Fruit fly (Drosophila melanogaster): Measurements from ENCODE around the gene Syx1A.

The Syx1A gene

dm6 chr3R:24105312-24105902 is at the start of gene Syx1A:
TSS of gene Syx1A (minus strand) at chr3R:24105763.
- TF ChIP-seq tai (GFP tag; optimal IDR thresholded peaks at IDR 0.05) (no peak), h (GFP tag; optimal IDR thresholded peaks at IDR 0.05) (peak; percentile 26), CG9705 (GFP tag; optimal IDR thresholded peaks at IDR 0.05) (no peak), usp (GFP tag; optimal IDR thresholded peaks at IDR 0.05) (no peak), GATAd (GFP tag; optimal IDR thresholded peaks at IDR 0.05) (no peak), rgr (GFP tag; optimal IDR thresholded peaks at IDR 0.05) (no peak), brk (GFP tag; optimal IDR thresholded peaks at IDR 0.05) (no peak), dsf (GFP tag; optimal IDR thresholded peaks at IDR 0.05; ENCODE audit: borderline replicate concordance) (no peak), Hr78 (GFP tag; optimal IDR thresholded peaks at IDR 0.05) (no peak), Sp1 (GFP tag; optimal IDR thresholded peaks at IDR 0.05) (peak; percentile 17), OdsH (GFP tag; optimal IDR thresholded peaks at IDR 0.05) (no peak), fru (GFP tag; optimal IDR thresholded peaks at IDR 0.05) (peak; percentile 24), HLH106 (tag; optimal IDR thresholded peaks at IDR 0.05) (peak; percentile 23), sage (GFP tag; optimal IDR thresholded peaks at IDR 0.05) (no peak), N (GFP tag; optimal IDR thresholded peaks at IDR 0.05) (no peak), CrebA (GFP tag; optimal IDR thresholded peaks at IDR 0.05; ENCODE audit: borderline replicate concordance) (no peak), psq (GFP tag; optimal IDR thresholded peaks at IDR 0.05) (peak; percentile 100), jim (GFP tag; optimal IDR thresholded peaks at IDR 0.05) (no peak), Myc (optimal IDR thresholded peaks at IDR 0.05) (no peak), Vsx2 (GFP tag; optimal IDR thresholded peaks at IDR 0.05; ENCODE audit: partially characterized antibody) (no peak), woc (GFP tag; optimal IDR thresholded peaks at IDR 0.05) (peak; percentile 6), pan (optimal IDR thresholded peaks at IDR 0.05) (no peak), sv (GFP tag; optimal IDR thresholded peaks at IDR 0.05) (no peak), Jra (GFP tag; optimal IDR thresholded peaks at IDR 0.05) (no peak), Abd-B (GFP tag; optimal IDR thresholded peaks at IDR 0.05) (no peak), Dfd (GFP tag; optimal IDR thresholded peaks at IDR 0.05) (no peak), dl (GFP tag; optimal IDR thresholded peaks at IDR 0.05; ENCODE audit: insufficient read depth in 1 of 2, partially characterized antibody in 2 of 2) (no peak), lola (GFP tag; optimal IDR thresholded peaks at IDR 0.05) (peak; percentile 46), ey (GFP tag; optimal IDR thresholded peaks at IDR 0.05) (no peak), Hr83 (GFP tag; optimal IDR thresholded peaks at IDR 0.05; ENCODE audit: poor library complexity, severe bottlenecking) (no peak), foxo (GFP tag; optimal IDR thresholded peaks at IDR 0.05) (peak in 1 of 2 experiments; percentile 13), dmrt93B (GFP tag; optimal IDR thresholded peaks at IDR 0.05) (no peak), Mio (GFP tag; optimal IDR thresholded peaks at IDR 0.05) (no peak), Hnf4 (GFP tag; optimal IDR thresholded peaks at IDR 0.05) (peak; percentile 7), Dif (GFP tag; optimal IDR thresholded peaks at IDR 0.05; ENCODE audit: partially characterized antibody) (no peak), Rel (GFP tag; optimal IDR thresholded peaks at IDR 0.05) (no peak), Rel (tag; optimal IDR thresholded peaks at IDR 0.05) (peak; percentile 68), br (GFP tag; optimal IDR thresholded peaks at IDR 0.05) (peak; percentile 35), CG32264 (GFP tag; optimal IDR thresholded peaks at IDR 0.05) (no peak)

DNA sequence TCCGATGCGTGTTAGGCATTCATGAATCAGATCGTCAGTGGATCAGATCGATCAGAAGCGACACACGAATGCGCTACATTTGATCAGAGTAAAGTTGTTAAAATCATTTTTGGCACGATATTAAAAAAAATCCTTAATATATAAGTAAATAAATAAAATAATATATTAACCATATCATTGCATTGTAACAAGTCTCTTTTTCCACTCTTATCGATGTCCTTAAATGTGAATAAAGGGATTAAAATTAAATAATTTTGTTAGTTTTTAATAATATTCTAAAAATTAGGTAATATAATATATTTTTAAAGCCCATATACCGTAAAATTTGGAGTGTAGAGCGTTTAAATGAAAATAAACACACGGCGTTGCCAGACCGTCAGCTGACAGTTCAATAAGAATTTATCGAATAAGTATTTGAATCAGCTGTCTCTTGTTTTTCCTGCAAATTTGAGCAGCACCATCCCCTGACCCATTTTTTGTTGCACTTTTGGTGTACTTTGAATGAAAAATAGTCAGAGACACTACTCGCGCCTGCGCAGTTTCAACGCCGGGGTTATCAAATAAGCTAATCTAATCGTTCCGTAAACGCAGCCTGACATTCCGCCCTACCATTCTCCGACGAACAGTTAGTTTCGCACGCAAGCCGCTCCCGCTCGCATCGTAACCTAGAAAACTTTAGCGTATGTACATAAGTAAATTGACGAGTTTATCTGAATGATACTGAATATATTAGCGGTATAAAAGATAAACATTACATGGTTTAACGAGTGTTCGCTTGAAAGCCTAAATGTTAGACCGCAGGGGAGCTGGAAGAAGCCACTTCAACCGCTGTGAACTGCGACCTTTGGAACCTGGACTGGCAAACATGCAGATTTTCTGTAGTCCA is 46.6 kb upstream of the Syx1A start, which contains the start of the genes p38a and CG6178:
TSS of gene p38a (minus strand) at position 398 of the 886 bp plus-strand sequence.
TSS of gene CG6178 (plus strand) at position 424 of the 886 bp plus-strand sequence.
- TF ChIP-seq CG9705 (GFP tag; optimal IDR thresholded peaks at IDR 0.05) (peak; percentile 91), Myc (optimal IDR thresholded peaks at IDR 0.05) (peak; percentile 55), CG32264 (GFP tag; optimal IDR thresholded peaks at IDR 0.05) (peak; percentile 20), Rel (GFP tag; optimal IDR thresholded peaks at IDR 0.05) (peak; percentile 37), Rel (tag; optimal IDR thresholded peaks at IDR 0.05) (peak; percentile 86), ey (GFP tag; optimal IDR thresholded peaks at IDR 0.05) (peak; percentile 73), foxo (GFP tag; optimal IDR thresholded peaks at IDR 0.05) (peak in 1 of 2 experiments; percentile 96), Sp1 (GFP tag; optimal IDR thresholded peaks at IDR 0.05) (peak; percentile 99), rgr (GFP tag; optimal IDR thresholded peaks at IDR 0.05) (peak; percentile 95), HLH106 (tag; optimal IDR thresholded peaks at IDR 0.05) (peak; percentile 99), tai (GFP tag; optimal IDR thresholded peaks at IDR 0.05) (no peak), Hr83 (GFP tag; optimal IDR thresholded peaks at IDR 0.05; ENCODE audit: poor library complexity, severe bottlenecking) (peak; percentile 64), lola (GFP tag; optimal IDR thresholded peaks at IDR 0.05) (no peak), woc (GFP tag; optimal IDR thresholded peaks at IDR 0.05) (peak; percentile 55), jim (GFP tag; optimal IDR thresholded peaks at IDR 0.05) (no peak), Mio (GFP tag; optimal IDR thresholded peaks at IDR 0.05) (peak; percentile 37), dl (GFP tag; optimal IDR thresholded peaks at IDR 0.05; ENCODE audit: insufficient read depth in 1 of 2, partially characterized antibody in 2 of 2) (no peak), dsf (GFP tag; optimal IDR thresholded peaks at IDR 0.05; ENCODE audit: borderline replicate concordance) (peak; percentile 66), dmrt93B (GFP tag; optimal IDR thresholded peaks at IDR 0.05) (peak; percentile 98), Jra (GFP tag; optimal IDR thresholded peaks at IDR 0.05) (peak; percentile 66), N (GFP tag; optimal IDR thresholded peaks at IDR 0.05) (no peak), OdsH (GFP tag; optimal IDR thresholded peaks at IDR 0.05) (peak; percentile 94), fru (GFP tag; optimal IDR thresholded peaks at IDR 0.05) (peak; percentile 92), psq (GFP tag; optimal IDR thresholded peaks at IDR 0.05) (peak; percentile 97), Hnf4 (GFP tag; optimal IDR thresholded peaks at IDR 0.05) (peak; percentile 62), pan (optimal IDR thresholded peaks at IDR 0.05) (no peak), br (GFP tag; optimal IDR thresholded peaks at IDR 0.05) (peak; percentile 85), sage (GFP tag; optimal IDR thresholded peaks at IDR 0.05) (peak; percentile 65), CrebA (GFP tag; optimal IDR thresholded peaks at IDR 0.05; ENCODE audit: borderline replicate concordance) (no peak), sv (GFP tag; optimal IDR thresholded peaks at IDR 0.05) (peak; percentile 56), h (GFP tag; optimal IDR thresholded peaks at IDR 0.05) (peak; percentile 86)
